Fruit fly (Drosophila melanogaster) whole organism, embryonic: ENCODE results near the gene CG15717.

Source experiments
- CG14441 ChIP-seq: fragments of 200-800 bp; sonication (Bioruptor generic); IDR thresholded peaks from 2 replicates; pipeline ENCODE4 v1.3.6; 2022; ENCODE audit warnings: missing biosample characterization, missing genetic modification characterization
- CG15011 ChIP-seq: fragments of 200-800 bp; sonication (Bioruptor generic); optimal IDR thresholded peaks from 3 replicates; lab custom pipeline; 2018; ENCODE audit warnings: missing biosample characterization, mild to moderate bottlenecking, missing genetic modification characterization
- CG32772 ChIP-seq: fragments of 200-800 bp; sonication (Bioruptor generic); IDR thresholded peaks from 2 replicates; pipeline ENCODE4 v1.3.6; 2022; ENCODE audit warnings: missing biosample characterization, missing genetic modification characterization
- CG6854 ChIP-seq: fragments of 200-800 bp; sonication (Bioruptor generic); optimal IDR thresholded peaks from 3 replicates; lab custom pipeline; 2017; ENCODE audit warnings: missing biosample characterization, mild to moderate bottlenecking, missing genetic modification characterization
- CG9817 ChIP-seq: fragments of 200-800 bp; sonication (Bioruptor generic); optimal IDR thresholded peaks from 2 replicates; lab custom pipeline; 2018; ENCODE audit warnings: missing biosample characterization, mild to moderate bottlenecking, missing genetic modification characterization, moderate library complexity
- Dbx ChIP-seq: fragments of 200-800 bp; sonication (Bioruptor generic); IDR thresholded peaks from 3 replicates; pipeline ENCODE4 v1.3.6; 2022; ENCODE audit warnings: missing biosample characterization, missing genetic modification characterization
- Gug ChIP-seq: fragments of 200-800 bp; sonication (Bioruptor generic); IDR thresholded peaks from 4 replicates; pipeline ENCODE4 v1.3.6; 2022; ENCODE audit warnings: missing biosample characterization, missing genetic modification characterization
- ara ChIP-seq: fragments of 200-800 bp; sonication (Bioruptor generic); IDR thresholded peaks from 2 replicates; pipeline ENCODE4 v1.3.6; 2022; ENCODE audit warnings: missing biosample characterization, missing genetic modification characterization
- bsh ChIP-seq, 2 experiments: fragments of 200-800 bp; sonication (Bioruptor generic); optimal IDR thresholded peaks; 2 replicates each; lab custom pipeline; 2017 to 2018; ENCODE audit warnings: mild to moderate bottlenecking in 2 of 2, missing biosample characterization in 2 of 2, missing genetic modification characterization in 2 of 2, moderate library complexity in 1 of 2
- exex ChIP-seq: fragments of 200-800 bp; sonication (Bioruptor generic); optimal IDR thresholded peaks from 4 replicates; lab custom pipeline; 2018; ENCODE audit warnings: missing biosample characterization, mild to moderate bottlenecking, missing genetic modification characterization, moderate library complexity
- run ChIP-seq: fragments of 200-800 bp; sonication (Bioruptor generic); optimal IDR thresholded peaks from 3 replicates; lab custom pipeline; 2018; ENCODE audit warnings: missing biosample characterization, mild to moderate bottlenecking, missing genetic modification characterization
- tgo ChIP-seq: fragments of 200-800 bp; sonication (Bioruptor generic); IDR thresholded peaks from 3 replicates; pipeline ENCODE4 v1.3.6; 2022; ENCODE audit warnings: missing biosample characterization, missing genetic modification characterization
- unc-4 ChIP-seq: fragments of 200-800 bp; sonication (Bioruptor generic); IDR thresholded peaks from 2 replicates; pipeline ENCODE4 v1.3.6; 2022; ENCODE audit warnings: missing biosample characterization, missing genetic modification characterization; ENCODE audit not compliant: partially characterized antibody
- yki ChIP-seq: fragments of >200 bp; optimal IDR thresholded peaks from 3 replicates; lab custom pipeline; 2018

DNA sequence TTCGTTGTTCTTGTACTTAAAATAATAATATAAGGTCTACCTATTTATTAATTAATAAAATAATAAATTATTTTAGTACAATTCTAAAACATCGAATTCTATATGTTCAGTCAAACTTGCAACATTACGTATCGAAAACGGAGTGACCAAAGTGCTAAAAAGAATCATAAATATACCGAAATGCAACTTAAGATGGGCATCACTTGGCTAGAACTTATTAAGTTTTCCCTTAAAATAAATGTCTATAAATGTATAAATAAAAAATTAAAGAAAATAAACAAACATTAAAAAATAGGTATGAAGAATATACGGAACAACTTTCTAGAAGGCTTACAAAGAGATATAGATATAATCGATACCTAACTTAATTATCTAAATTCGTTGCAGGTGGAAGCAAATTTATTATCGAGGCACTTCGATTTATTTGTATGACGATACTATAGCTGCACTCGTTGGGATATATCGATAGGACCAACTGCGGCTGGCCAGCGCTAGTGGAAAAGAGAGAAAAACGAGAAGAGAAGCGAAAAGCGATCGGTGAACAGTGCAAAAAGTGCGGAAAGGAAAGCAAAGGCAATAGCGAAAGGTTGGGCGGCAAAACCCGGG is 38.0 kb upstream of the CG15717 start, which contains the start of gene lic:
- TF ChIP-seq ara (GFP tag; lab: Robert Waterston, UW) (no peak), CG15011 (GFP tag; lab: Kevin White, UChicago) (no peak), CG9817 (no peak), run (tag; lab: Kevin White, UChicago) (no peak), Gug (no peak), CG32772 (GFP tag; lab: Robert Waterston, UW) (no peak), exex (no peak), tgo (no peak), Dbx (GFP tag; lab: Robert Waterston, UW) (no peak), yki (lab: Kevin White, UChicago) (no peak), bsh (GFP tag; optimal IDR thresholded peaks at IDR 0.05; lab: Kevin White, UChicago) (no peak), CG14441 (GFP tag; lab: Robert Waterston, UW) (no peak), CG6854 (no peak), unc-4 (GFP tag; lab: Robert Waterston, UW) (peak; percentile 60)
